Fruit fly (Drosophila melanogaster): ENCODE measurements around the gene PIG-P.
A peak's percentile ranks its signal among the peaks of the same experiment; 100 is the strongest.

The PIG-P gene

DNA sequence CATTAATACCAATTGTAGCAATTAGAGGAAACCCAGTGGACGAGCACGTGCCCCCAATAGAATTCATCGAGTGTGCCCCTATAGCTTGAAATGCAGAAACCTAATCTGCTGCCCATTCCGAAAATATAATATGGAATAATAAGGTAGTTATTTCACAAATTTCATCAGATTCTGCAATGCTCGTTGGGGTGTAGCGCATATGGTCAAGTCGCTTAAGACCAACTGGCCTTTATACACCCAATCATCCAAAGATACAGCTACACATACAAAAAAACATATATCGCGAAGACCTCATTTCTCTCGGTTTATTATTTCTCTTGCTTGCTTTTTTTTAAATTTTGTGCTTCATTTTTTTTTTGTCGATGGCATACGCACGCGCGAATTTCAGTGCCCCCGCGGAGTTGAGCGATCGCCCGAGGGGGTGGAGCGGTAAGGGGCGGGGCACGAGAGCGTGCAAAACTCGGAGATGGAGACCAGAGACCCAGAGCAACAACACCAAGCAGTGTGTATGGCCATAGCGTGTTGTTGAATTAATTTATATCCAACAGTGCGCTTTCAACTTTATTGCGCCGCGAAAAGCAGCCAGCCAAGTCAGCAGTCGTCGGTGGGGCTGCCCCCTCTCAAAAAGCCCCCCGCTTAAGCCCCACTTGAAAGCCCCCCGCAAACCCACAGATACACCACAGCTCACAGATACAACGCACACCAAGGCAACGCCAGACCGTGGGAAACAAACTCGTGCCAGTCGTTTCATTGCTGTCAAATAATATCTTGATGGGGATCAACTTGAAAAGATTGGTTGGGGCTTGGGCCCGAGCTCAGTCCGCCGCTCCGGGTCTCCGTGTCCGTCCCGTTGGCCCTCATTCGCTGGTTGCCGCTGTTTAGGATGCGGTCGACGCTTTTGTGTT, 49.8 kb downstream of the PIG-P start (continued):
- TF ChIP-seq CG14710 (tag; optimal IDR thresholded peaks at IDR 0.05) (no peak), Med (GFP tag) (peak; percentile 69), HmgZ (tag; optimal IDR thresholded peaks at IDR 0.05) (no peak), hkb (optimal IDR thresholded peaks at IDR 0.05) (no peak), hkb (GFP tag; IDR thresholded peaks at IDR 0.05) (no peak), cg (GFP tag; optimal IDR thresholded peaks at IDR 0.05) (peak; percentile 54), bowl (GFP tag; IDR thresholded peaks at IDR 0.05) (no peak), zf30C (GFP tag; optimal IDR thresholded peaks at IDR 0.05) (no peak), pzg (GFP tag; optimal IDR thresholded peaks at IDR 0.05) (no peak), CG17912 (GFP tag; optimal IDR thresholded peaks at IDR 0.05) (no peak), CG6654 (GFP tag; optimal IDR thresholded peaks at IDR 0.05) (no peak), en (GFP tag; optimal IDR thresholded peaks at IDR 0.05) (no peak), CG9727 (GFP tag; optimal IDR thresholded peaks at IDR 0.05) (no peak), CG12219 (GFP tag; optimal IDR thresholded peaks at IDR 0.05) (no peak), Mad (GFP tag; optimal IDR thresholded peaks at IDR 0.05) (no peak), lov (optimal IDR thresholded peaks at IDR 0.05) (no peak), lov (GFP tag; IDR thresholded peaks at IDR 0.05) (no peak), ci (GFP tag; IDR thresholded peaks at IDR 0.05) (0 out of 3 replicates have a peak, but pooled peaks have one; percentile 28), zfh1 (GFP tag; IDR thresholded peaks at IDR 0.05) (no peak), Aef1 (GFP tag; IDR thresholded peaks at IDR 0.05) (0 out of 3 replicates have a peak, but pooled peaks have one; percentile 13), CG7928 (GFP tag; optimal IDR thresholded peaks at IDR 0.05) (no peak), CG16779 (GFP tag; IDR thresholded peaks at IDR 0.05) (no peak), gsb-n (tag; optimal IDR thresholded peaks at IDR 0.05) (no peak), CG17568 (GFP tag; optimal IDR thresholded peaks at IDR 0.05) (no peak), Ptx1 (GFP tag; IDR thresholded peaks at IDR 0.05) (no peak), jigr1 (GFP tag; IDR thresholded peaks at IDR 0.05) (no peak), CG2202 (tag; optimal IDR thresholded peaks at IDR 0.05) (no peak), Scr (GFP tag; IDR thresholded peaks at IDR 0.05; ENCODE audit: partially characterized antibody) (0 out of 2 replicates have a peak, but pooled peaks have one; percentile 12), pb (GFP tag; optimal IDR thresholded peaks at IDR 0.05) (no peak), CG10274 (GFP tag; optimal IDR thresholded peaks at IDR 0.05) (peak; percentile 69), B-H2 (GFP tag; optimal IDR thresholded peaks at IDR 0.05) (no peak), Opbp (GFP tag; IDR thresholded peaks at IDR 0.05; ENCODE audit: partially characterized antibody) (0 out of 3 replicates have a peak, but pooled peaks have one; percentile 17), crol (GFP tag; IDR thresholded peaks at IDR 0.05) (peak; percentile 98), CG6175 (GFP tag; IDR thresholded peaks at IDR 0.05) (peak; percentile 67; the same call in 1 of the 3 replicates), sd (tag; optimal IDR thresholded peaks at IDR 0.05) (no peak), Dp (GFP tag; optimal IDR thresholded peaks at IDR 0.05) (no peak), BtbVII (GFP tag; optimal IDR thresholded peaks at IDR 0.05) (no peak), CG7372 (GFP tag; IDR thresholded peaks at IDR 0.05) (no peak), rib (GFP tag; IDR thresholded peaks at IDR 0.05) (peak; percentile 84), CG14860 (GFP tag; IDR thresholded peaks at IDR 0.05; ENCODE audit: partially characterized antibody) (no peak), CG2120 (GFP tag; optimal IDR thresholded peaks at IDR 0.05) (no peak), ab (GFP tag; optimal IDR thresholded peaks at IDR 0.05) (no peak), sima (GFP tag; optimal IDR thresholded peaks at IDR 0.05) (no peak), CG11723 (GFP tag; optimal IDR thresholded peaks at IDR 0.05) (no peak), abd-A (tag; optimal IDR thresholded peaks at IDR 0.05) (peak; percentile 87), Ssrp (tag; optimal IDR thresholded peaks at IDR 0.05) (no peak), CG14667 (GFP tag; IDR thresholded peaks at IDR 0.05) (no peak), nau (GFP tag; optimal IDR thresholded peaks at IDR 0.05) (no peak), Ets65A (GFP tag) (no peak), CG2678 (tag; optimal IDR thresholded peaks at IDR 0.05) (no peak)

Measured in whole organism, embryonic.